Worm (Caenorhabditis elegans) whole organism, early embryonic: ENCODE data around the gene F47G3.4.

Experiments
- B0310.2 ChIP-seq: sonication (generic microtip); optimal IDR thresholded peaks from 2 replicates; lab custom pipeline; 2016; ENCODE audit warnings: mild to moderate bottlenecking, missing genetic modification characterization, missing compliant biosample characterization
- F13C5.2 ChIP-seq: sonication (generic microtip); optimal IDR thresholded peaks from 2 replicates; lab custom pipeline; 2017; ENCODE audit warnings: mild to moderate bottlenecking, missing genetic modification characterization, inconsistent platforms, missing compliant biosample characterization
- ama-1 ChIP-seq: fragments of 150-350 bp; optimal IDR thresholded peaks from 2 replicates; lab custom pipeline; 2014
- ceh-13 ChIP-seq: fragments of 200-800 bp; sonication (Bioruptor generic); optimal IDR thresholded peaks from 2 replicates; lab custom pipeline; 2018; ENCODE audit warnings: mild to moderate bottlenecking, missing genetic modification characterization, missing compliant biosample characterization
- ceh-36 ChIP-seq: sonication (generic microtip); optimal IDR thresholded peaks from 2 replicates; lab custom pipeline; 2016; ENCODE audit warnings: missing genetic modification characterization, inconsistent platforms, missing compliant biosample characterization
- ets-7 ChIP-seq: sonication (generic microtip); optimal IDR thresholded peaks from 2 replicates; lab custom pipeline; 2016; ENCODE audit warnings: missing genotype, missing genetic modification characterization, missing compliant biosample characterization
- flt-1 ChIP-seq: fragments of 200-800 bp; sonication (Bioruptor generic); IDR thresholded peaks from 2 replicates; pipeline ENCODE4 v1.3.6; 2022; ENCODE audit warnings: missing genetic modification characterization, missing compliant biosample characterization
- hmbx-1 ChIP-seq: sonication (generic microtip); optimal IDR thresholded peaks from 2 replicates; lab custom pipeline; 2016; ENCODE audit warnings: mild to moderate bottlenecking, missing genetic modification characterization, missing compliant biosample characterization
- hnd-1 ChIP-seq: sonication (generic microtip); optimal IDR thresholded peaks from 2 replicates; lab custom pipeline; 2016; ENCODE audit warnings: missing genetic modification characterization, missing compliant biosample characterization
- scrt-1 ChIP-seq: fragments of 200-800 bp; sonication (Bioruptor generic); IDR thresholded peaks from 2 replicates; pipeline ENCODE4 v1.3.6; 2022; ENCODE audit warnings: missing genetic modification characterization, missing compliant biosample characterization
- sea-1 ChIP-seq: fragments of 200-800 bp; sonication (Bioruptor generic); conservative IDR thresholded peaks from 2 replicates; pipeline ENCODE4 v1.3.6; 2022; ENCODE audit warnings: missing genetic modification characterization, missing compliant biosample characterization
- tra-4 ChIP-seq: sonication (generic microtip); optimal IDR thresholded peaks from 2 replicates; lab custom pipeline; 2017; ENCODE audit warnings: missing genetic modification characterization, missing compliant biosample characterization

ce11 chrX:2335384-2335783 is 46.0 kb upstream of the F47G3.4 start, which contains the start of gene T01B6.1:
- TF ChIP-seq flt-1 (GFP tag; lab: Robert Waterston, UW), result no peak
- no peak for TF ChIP-seq scrt-1 (GFP tag; lab: Robert Waterston, UW)
- TF ChIP-seq ama-1 (lab: Kevin White, UChicago), result no peak
- no peak for TF ChIP-seq B0310.2
- no peak for TF ChIP-seq hnd-1
- no peak for TF ChIP-seq ets-7
- TF ChIP-seq F13C5.2 (tag; lab: Kevin White, UChicago), result no peak
- TF ChIP-seq ceh-36, result no peak
- no peak for TF ChIP-seq hmbx-1 (tag; lab: Kevin White, UChicago)
- no peak for TF ChIP-seq sea-1 (GFP tag; lab: Robert Waterston, UW)
- no peak for TF ChIP-seq ceh-13
- no peak for TF ChIP-seq tra-4
